Fruit fly (Drosophila melanogaster) whole organism, pupa: ENCODE data around the gene CG14115.

Experiments
- CG10348 ChIP-seq: fragments of 200-800 bp; sonication (Bioruptor generic); IDR thresholded peaks from 2 replicates; pipeline ENCODE4 v1.3.6; 2022; ENCODE audit warnings: missing biosample characterization, missing genetic modification characterization
- CG12605 ChIP-seq: fragments of 200-800 bp; sonication (Bioruptor generic); IDR thresholded peaks from 2 replicates; pipeline ENCODE4 v1.3.6; 2022; ENCODE audit warnings: missing biosample characterization, missing genetic modification characterization
- CG13204 ChIP-seq: fragments of 200-800 bp; sonication (Bioruptor generic); optimal IDR thresholded peaks from 2 replicates; lab custom pipeline; 2018; ENCODE audit warnings: missing biosample characterization, mild to moderate bottlenecking, missing genetic modification characterization, moderate library complexity
- CG14655 ChIP-seq: fragments of 200-800 bp; sonication (Bioruptor generic); optimal IDR thresholded peaks from 3 replicates; lab custom pipeline; 2017; ENCODE audit warnings: mild to moderate bottlenecking, missing biosample characterization, missing genetic modification reagents, missing genetic modification characterization
- CG15710 ChIP-seq: fragments of 200-800 bp; sonication (Bioruptor generic); optimal IDR thresholded peaks from 2 replicates; lab custom pipeline; 2018; ENCODE audit warnings: missing biosample characterization, mild to moderate bottlenecking, missing genetic modification characterization, moderate library complexity
- CG17806 ChIP-seq: fragments of 200-800 bp; sonication (Bioruptor generic); optimal IDR thresholded peaks from 2 replicates; lab custom pipeline; 2018; ENCODE audit warnings: missing biosample characterization, mild to moderate bottlenecking, missing genetic modification characterization, moderate library complexity
- CG32121 ChIP-seq: fragments of 200-800 bp; sonication (Bioruptor generic); IDR thresholded peaks from 2 replicates; pipeline ENCODE4 v1.3.6; 2022; ENCODE audit warnings: missing biosample characterization, missing genetic modification characterization
- CG34367 ChIP-seq: fragments of 200-800 bp; sonication (Bioruptor generic); optimal IDR thresholded peaks from 2 replicates; lab custom pipeline; 2018; ENCODE audit warnings: missing biosample characterization, mild to moderate bottlenecking, missing genetic modification characterization
- CG4496 ChIP-seq: fragments of 200-800 bp; sonication (Bioruptor generic); IDR thresholded peaks from 3 replicates; pipeline ENCODE4 v1.3.6; 2022; ENCODE audit warnings: missing biosample characterization, missing genetic modification characterization
- CG8159 ChIP-seq: fragments of 200-800 bp; sonication (Bioruptor generic); optimal IDR thresholded peaks from 3 replicates; lab custom pipeline; 2018; ENCODE audit warnings: missing biosample characterization, mild to moderate bottlenecking, missing genetic modification characterization, moderate library complexity
- CG8301 ChIP-seq: fragments of 200-800 bp; sonication (Bioruptor generic); optimal IDR thresholded peaks from 2 replicates; lab custom pipeline; 2018; ENCODE audit warnings: missing biosample characterization, mild to moderate bottlenecking, missing genetic modification characterization
- CG9948 ChIP-seq: fragments of 200-800 bp; sonication (Bioruptor generic); optimal IDR thresholded peaks from 2 replicates; lab custom pipeline; 2018; ENCODE audit warnings: missing biosample characterization, mild to moderate bottlenecking, missing genetic modification characterization, moderate library complexity
- D1 ChIP-seq: fragments of 200-800 bp; sonication (Bioruptor generic); optimal IDR thresholded peaks from 2 replicates; lab custom pipeline; 2018; ENCODE audit warnings: missing biosample characterization, mild to moderate bottlenecking, missing genetic modification characterization, moderate library complexity
- EcR ChIP-seq: fragments of 200-800 bp; sonication (Bioruptor generic); optimal IDR thresholded peaks from 3 replicates; lab custom pipeline; 2019; ENCODE audit warnings: missing biosample characterization, missing genetic modification characterization, mild to moderate bottlenecking, moderate library complexity, missing genetic modification reagents
- Ets98B ChIP-seq: fragments of 200-800 bp; sonication (Bioruptor generic); IDR thresholded peaks from 2 replicates; pipeline ENCODE4 v1.3.6; 2022; ENCODE audit warnings: missing biosample characterization, missing genetic modification characterization
- Pif1A ChIP-seq: fragments of 200-800 bp; sonication (Bioruptor generic); optimal IDR thresholded peaks from 3 replicates; lab custom pipeline; 2016; ENCODE audit warnings: missing biosample characterization, missing genetic modification characterization
- Pif1B ChIP-seq: fragments of 200-800 bp; sonication (Bioruptor generic); optimal IDR thresholded peaks from 3 replicates; lab custom pipeline; 2016; ENCODE audit warnings: missing biosample characterization, missing genetic modification characterization
- Snoo ChIP-seq: fragments of 200-800 bp; sonication (Bioruptor generic); optimal IDR thresholded peaks from 3 replicates; lab custom pipeline; 2017; ENCODE audit warnings: missing biosample characterization, mild to moderate bottlenecking, missing genetic modification characterization, inconsistent platforms
- fd96Ca ChIP-seq: fragments of 200-800 bp; sonication (Bioruptor generic); IDR thresholded peaks from 3 replicates; pipeline ENCODE4 v1.3.6; 2022; ENCODE audit warnings: missing biosample characterization, missing genetic modification characterization
- gl ChIP-seq: fragments of 200-800 bp; sonication (Bioruptor generic); optimal IDR thresholded peaks from 2 replicates; lab custom pipeline; 2018; ENCODE audit warnings: missing biosample characterization, mild to moderate bottlenecking, missing genetic modification characterization

Gene CG14115

DNA sequence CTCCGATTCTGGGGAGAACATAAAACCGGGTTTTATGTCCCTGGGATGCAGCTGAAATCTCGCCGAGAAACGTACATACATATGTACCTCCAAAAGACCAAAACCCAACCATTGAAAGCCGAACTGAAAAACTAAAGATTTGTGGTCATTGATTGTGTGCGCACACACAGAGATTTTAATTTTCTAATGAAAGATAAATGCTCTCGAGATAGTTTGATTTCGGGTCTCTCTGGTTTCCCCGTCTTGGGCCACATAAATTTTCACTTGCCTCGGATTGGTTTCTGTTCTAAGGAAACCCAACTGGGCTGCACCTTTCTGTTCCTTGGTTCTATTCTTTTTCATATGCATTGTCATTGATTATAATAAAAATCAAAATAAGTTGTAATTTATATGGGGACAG lies 44.6 kb upstream of the CG14115 start:
- TF ChIP-seq CG8159 (tag; lab: Kevin White, UChicago), result no peak
- no peak for TF ChIP-seq CG14655 (GFP tag; lab: Kevin White, UChicago)
- no peak for TF ChIP-seq gl

DNA sequence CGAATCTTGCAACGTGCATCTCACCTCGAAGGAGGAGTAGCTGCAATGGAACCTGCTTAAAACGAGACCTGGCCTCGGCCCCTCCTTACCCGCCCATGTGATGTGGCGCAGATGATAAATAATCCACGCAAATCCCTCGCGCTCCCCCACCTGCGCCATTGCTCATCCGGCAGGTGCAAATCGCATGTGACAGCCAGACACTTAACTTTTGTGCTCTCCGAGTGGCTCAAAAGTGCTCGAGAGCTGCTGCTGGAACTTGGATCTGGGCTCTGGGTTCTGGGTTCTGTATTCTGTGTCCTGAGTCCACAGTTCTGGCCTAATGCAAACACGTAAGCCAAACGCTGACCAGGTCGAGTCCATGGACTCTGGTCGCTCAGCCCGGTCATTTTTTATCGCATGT lies 39.2 kb upstream of the CG14115 start:
- TF ChIP-seq CG34367 (tag; lab: Kevin White, UChicago), result no peak
- TF ChIP-seq CG13204 (GFP tag; lab: Kevin White, UChicago), result peak; percentile 17
- TF ChIP-seq CG4496 (GFP tag; lab: Robert Waterston, UW), result no peak

dm6 chr3L:13099151-13099550 lies 37.9 kb upstream of the CG14115 start:
- TF ChIP-seq CG9948 (tag; lab: Kevin White, UChicago) (no peak), CG10348 (GFP tag; lab: Robert Waterston, UW) (no peak), EcR (GFP tag; lab: Kevin White, UChicago) (no peak), CG14655 (GFP tag; lab: Kevin White, UChicago) (no peak), CG34367 (tag; lab: Kevin White, UChicago) (no peak)

DNA sequence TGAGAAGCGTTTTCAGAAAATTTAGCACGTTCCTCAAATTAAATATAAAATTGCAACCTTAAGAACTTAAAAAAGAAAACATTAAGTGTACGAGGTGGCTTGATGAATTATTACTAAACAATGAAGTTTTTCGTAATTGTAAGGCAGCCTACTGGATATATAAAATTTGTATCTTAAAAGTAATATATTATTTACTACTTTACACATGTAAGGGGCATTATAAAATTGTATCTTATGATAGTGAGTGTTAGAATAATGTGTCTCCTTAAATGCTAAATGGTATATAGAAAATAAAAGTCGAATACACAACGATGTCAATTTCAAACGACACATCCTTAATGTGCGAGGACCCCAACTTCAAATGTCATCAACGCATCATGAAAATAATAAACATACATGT lies 28.6 kb upstream of the CG14115 start, which contains the start of gene CG11251:
TSS of gene CG11251 (minus strand) at position 101 of the 400 bp plus-strand sequence.
- TF ChIP-seq CG17806 (tag; lab: Kevin White, UChicago) (no peak), Snoo (tag; lab: Kevin White, UChicago) (no peak), CG10348 (GFP tag; lab: Robert Waterston, UW) (no peak), Pif1A (no peak)
- TF ChIP-seq, all 21 proteins: peak for 0

dm6 chr3L:13087189-13087588 lies 26.0 kb upstream of the CG14115 start, which contains the start of gene CG17300:
Gene CG17300 (minus strand): TSS chr3L:13087289.
- TF ChIP-seq CG32121 (no peak), Snoo (tag; lab: Kevin White, UChicago) (no peak), CG17806 (tag; lab: Kevin White, UChicago) (no peak), CG9948 (tag; lab: Kevin White, UChicago) (no peak)
- TF ChIP-seq, all 21 proteins: peak for 0

- TF ChIP-seq fd96Ca (no peak), Snoo (tag; lab: Kevin White, UChicago) (no peak)
These were observed 23.3 kb upstream of the CG14115 start for dm6 chr3L:13084477-13084876.

dm6 chr3L:13083432-13083831 lies 22.2 kb upstream of the CG14115 start:
- TF ChIP-seq CG8159 (tag; lab: Kevin White, UChicago) (no peak), CG34367 (tag; lab: Kevin White, UChicago) (no peak), CG32121 (no peak)
- TF ChIP-seq, all 21 proteins: peak for 0

dm6 chr3L:13081284-13081937 lies 20.2 kb upstream of the CG14115 start:
- TF ChIP-seq CG4496 (GFP tag; lab: Robert Waterston, UW) (no peak), Pif1A (no peak), CG8159 (tag; lab: Kevin White, UChicago) (no peak), CG8301 (tag; lab: Kevin White, UChicago) (no peak), D1 (tag; lab: Kevin White, UChicago) (no peak), Pif1B (GFP tag; lab: Kevin White, UChicago) (no peak), CG15710 (tag; lab: Kevin White, UChicago) (no peak), CG12605 (no peak), gl (no peak)

- TF ChIP-seq CG8301 (tag; lab: Kevin White, UChicago), result no peak
- no peak for TF ChIP-seq D1 (tag; lab: Kevin White, UChicago)
- TF ChIP-seq CG13204 (GFP tag; lab: Kevin White, UChicago), result no peak
- no peak for TF ChIP-seq fd96Ca
- TF ChIP-seq Pif1A, result no peak
- TF ChIP-seq Ets98B, result no peak
- TF ChIP-seq Snoo (tag; lab: Kevin White, UChicago), result no peak
- no peak for TF ChIP-seq CG9948 (tag; lab: Kevin White, UChicago)
- TF ChIP-seq CG8159 (tag; lab: Kevin White, UChicago), result no peak
- TF ChIP-seq CG15710 (tag; lab: Kevin White, UChicago), result no peak
These were observed 19.2 kb upstream of the CG14115 start for dm6 chr3L:13080418-13080817.
